Fruit fly (Drosophila melanogaster): Measurements from ENCODE around the gene CG1486.
A peak's percentile ranks its signal among the peaks of the same experiment; 100 is the strongest.

CG1486 gene

dm6 chrX:21367363-21368072, 43.7 kb downstream of the CG1486 start (continued):
- TF ChIP-seq az2 (GFP tag; optimal IDR thresholded peaks at IDR 0.05), result peak; percentile 98
- peak; percentile 98 for TF ChIP-seq Abd-B (GFP tag; optimal IDR thresholded peaks at IDR 0.05)
- TF ChIP-seq CG2712 (tag; optimal IDR thresholded peaks at IDR 0.05), result peak; percentile 97
- peak; percentile 96 for TF ChIP-seq CG6683 (GFP tag; optimal IDR thresholded peaks at IDR 0.05)
- TF ChIP-seq CG17802 (tag; optimal IDR thresholded peaks at IDR 0.05), result peak; percentile 88
- TF ChIP-seq Jarid2 (GFP tag; optimal IDR thresholded peaks at IDR 0.05), result peak; percentile 88
- peak; percentile 99 for TF ChIP-seq CG12104 (GFP tag; optimal IDR thresholded peaks at IDR 0.05)
- TF ChIP-seq repo (GFP tag; optimal IDR thresholded peaks at IDR 0.05), result peak; percentile 88
- peak; percentile 97 for TF ChIP-seq nerfin-1 (tag; optimal IDR thresholded peaks at IDR 0.05)
- peak; percentile 88 for TF ChIP-seq HmgD (GFP tag; optimal IDR thresholded peaks at IDR 0.05)
- TF ChIP-seq inv (GFP tag; IDR thresholded peaks at IDR 0.05; ENCODE audit: partially characterized antibody), result 0 out of 2 replicates have a peak, but pooled peaks have one; percentile 20
- no peak for TF ChIP-seq sna (GFP tag; IDR thresholded peaks at IDR 0.05; ENCODE audit: partially characterized antibody)
- peak; percentile 99 for TF ChIP-seq CG12659 (GFP tag; optimal IDR thresholded peaks at IDR 0.05)
- TF ChIP-seq zfh1 (GFP tag; IDR thresholded peaks at IDR 0.05), result peak; percentile 94
- TF ChIP-seq CG13894 (tag; optimal IDR thresholded peaks at IDR 0.05), result peak; percentile 97
- TF ChIP-seq CG13296 (GFP tag; optimal IDR thresholded peaks at IDR 0.05), result peak; percentile 99
- TF ChIP-seq CG6854 (GFP tag; optimal IDR thresholded peaks at IDR 0.05), result peak; percentile 96
- peak; percentile 96 for TF ChIP-seq CG12071 (GFP tag; optimal IDR thresholded peaks at IDR 0.05)
- peak; percentile 97 for TF ChIP-seq vfl (GFP tag; optimal IDR thresholded peaks at IDR 0.05)
- peak; percentile 99 for TF ChIP-seq Ets65A (GFP tag)
- peak; percentile 97 for TF ChIP-seq CrebB (tag; optimal IDR thresholded peaks at IDR 0.05)
- TF ChIP-seq pzg (GFP tag; optimal IDR thresholded peaks at IDR 0.05), result peak; percentile 18
- peak; percentile 95 for TF ChIP-seq CG1647 (GFP tag; optimal IDR thresholded peaks at IDR 0.05)
- TF ChIP-seq rib (GFP tag; IDR thresholded peaks at IDR 0.05), result peak; percentile 97
- peak; percentile 93 for TF ChIP-seq YL-1 (GFP tag; optimal IDR thresholded peaks at IDR 0.05)
- peak; percentile 90 for TF ChIP-seq sim (GFP tag; IDR thresholded peaks at IDR 0.05)
- TF ChIP-seq Fer2 (tag; optimal IDR thresholded peaks at IDR 0.05), result peak; percentile 97
- TF ChIP-seq Side (GFP tag; optimal IDR thresholded peaks at IDR 0.05), result peak; percentile 95
- TF ChIP-seq usp (GFP tag; optimal IDR thresholded peaks at IDR 0.05), result no peak
- TF ChIP-seq Camta (GFP tag; optimal IDR thresholded peaks at IDR 0.05), result peak; percentile 97
- peak; percentile 87 for TF ChIP-seq CG1603 (tag; optimal IDR thresholded peaks at IDR 0.05)
- peak; percentile 75; the same call in 1 of the 2 replicates for TF ChIP-seq CG16779 (GFP tag; IDR thresholded peaks at IDR 0.05)
- TF ChIP-seq CG12391 (tag; optimal IDR thresholded peaks at IDR 0.05), result peak; percentile 98
- peak; percentile 99 for TF ChIP-seq NfI (GFP tag; optimal IDR thresholded peaks at IDR 0.05)
- peak; percentile 91 for TF ChIP-seq Bdp1 (GFP tag; optimal IDR thresholded peaks at IDR 0.05)
- TF ChIP-seq stwl (tag; optimal IDR thresholded peaks at IDR 0.05), result peak; percentile 4
- peak; percentile 96 for TF ChIP-seq abd-A (tag; optimal IDR thresholded peaks at IDR 0.05)
- peak; percentile 86 for TF ChIP-seq btn (GFP tag; optimal IDR thresholded peaks at IDR 0.05)
- TF ChIP-seq CoRest (tag; optimal IDR thresholded peaks at IDR 0.05), result peak; percentile 99
- TF ChIP-seq CG8944 (GFP tag; optimal IDR thresholded peaks at IDR 0.05), result peak; percentile 92
- TF ChIP-seq Dp (GFP tag; optimal IDR thresholded peaks at IDR 0.05), result peak; percentile 32
- TF ChIP-seq CG4360 (GFP tag; IDR thresholded peaks at IDR 0.05), result peak; percentile 76
- no peak for TF ChIP-seq Scr (GFP tag; IDR thresholded peaks at IDR 0.05; ENCODE audit: partially characterized antibody)
- peak; percentile 97 for TF ChIP-seq Dbx (GFP tag; IDR thresholded peaks at IDR 0.05)
- TF ChIP-seq CG2199 (GFP tag; IDR thresholded peaks at IDR 0.05), result peak; percentile 89
- TF ChIP-seq MBD-R2 (GFP tag; IDR thresholded peaks at IDR 0.05), result peak; percentile 93
- peak; percentile 98 for TF ChIP-seq tin (GFP tag; optimal IDR thresholded peaks at IDR 0.05)
- TF ChIP-seq Awh (GFP tag; IDR thresholded peaks at IDR 0.05), result peak; percentile 94
- TF ChIP-seq CG7745 (tag; optimal IDR thresholded peaks at IDR 0.05), result peak; percentile 5
